Fruit fly (Drosophila melanogaster) whole organism, embryonic: ENCODE measurements around the gene Abca3.

Experiments used
- Asciz ChIP-seq: fragments of 200-800 bp; sonication (Bioruptor generic); optimal IDR thresholded peaks from 2 replicates; lab custom pipeline; 2017; ENCODE audit warnings: missing biosample characterization, mild to moderate bottlenecking, missing genetic modification characterization, missing genetic modification reagents
- Bdp1 ChIP-seq: fragments of 200-800 bp; sonication (Bioruptor generic); optimal IDR thresholded peaks from 3 replicates; lab custom pipeline; 2016; ENCODE audit warnings: missing biosample characterization, missing genetic modification characterization
- CG10321 ChIP-seq: fragments of 200-800 bp; sonication (Bioruptor generic); IDR thresholded peaks from 2 replicates; pipeline ENCODE4 v1.3.6; 2022; ENCODE audit warnings: missing biosample characterization, missing genetic modification characterization
- CG10654 ChIP-seq: fragments of 200-800 bp; sonication (Bioruptor generic); optimal IDR thresholded peaks from 2 replicates; lab custom pipeline; 2016; ENCODE audit warnings: missing biosample characterization, missing genetic modification characterization
- CG11723 ChIP-seq: fragments of 200-800 bp; sonication (Bioruptor generic); optimal IDR thresholded peaks from 2 replicates; lab custom pipeline; 2017; ENCODE audit warnings: missing biosample characterization, mild to moderate bottlenecking, missing genetic modification characterization
- CG12219 ChIP-seq: fragments of 200-800 bp; sonication (Bioruptor generic); optimal IDR thresholded peaks from 3 replicates; lab custom pipeline; 2018; ENCODE audit warnings: missing biosample characterization, mild to moderate bottlenecking, missing genetic modification characterization
- CG13287 ChIP-seq: fragments of 200-800 bp; sonication (Bioruptor generic); IDR thresholded peaks from 2 replicates; pipeline ENCODE4 v1.3.6; 2022; ENCODE audit warnings: missing biosample characterization, missing genetic modification characterization; ENCODE audit not compliant: partially characterized antibody
- CG13775 ChIP-seq: fragments of 200-800 bp; sonication (Bioruptor generic); optimal IDR thresholded peaks from 3 replicates; lab custom pipeline; 2017; ENCODE audit warnings: missing biosample characterization, mild to moderate bottlenecking, missing genetic modification characterization
- CG17829 ChIP-seq: fragments of 200-800 bp; optimal IDR thresholded peaks from 2 replicates; lab custom pipeline; 2019; ENCODE audit warnings: missing biosample characterization, mild to moderate bottlenecking, missing genetic modification characterization, moderate library complexity
- CG2712 ChIP-seq: fragments of 200-800 bp; optimal IDR thresholded peaks from 3 replicates; lab custom pipeline; 2019; ENCODE audit warnings: missing biosample characterization, mild to moderate bottlenecking, missing genetic modification characterization, moderate library complexity
- CG32767 ChIP-seq: fragments of 200-800 bp; sonication (Bioruptor generic); IDR thresholded peaks from 2 replicates; pipeline ENCODE4 v1.3.6; 2022; ENCODE audit warnings: missing biosample characterization, missing genetic modification characterization
- CG32772 ChIP-seq: fragments of 200-800 bp; sonication (Bioruptor generic); IDR thresholded peaks from 2 replicates; pipeline ENCODE4 v1.3.6; 2022; ENCODE audit warnings: missing biosample characterization, missing genetic modification characterization
- CG3838 ChIP-seq: fragments of 200-800 bp; sonication (Bioruptor generic); optimal IDR thresholded peaks from 3 replicates; lab custom pipeline; 2016; ENCODE audit warnings: missing biosample characterization, missing genetic modification characterization
- CG4617 ChIP-seq: fragments of 200-800 bp; sonication (Bioruptor generic); optimal IDR thresholded peaks from 3 replicates; lab custom pipeline; 2016; ENCODE audit warnings: missing biosample characterization, missing genetic modification characterization, borderline replicate concordance
- CG4820 ChIP-seq: fragments of 200-800 bp; sonication (Bioruptor generic); optimal IDR thresholded peaks from 3 replicates; lab custom pipeline; 2016; ENCODE audit warnings: missing biosample characterization, missing genetic modification characterization
- CG6175 ChIP-seq: fragments of 200-800 bp; sonication (Bioruptor generic); IDR thresholded peaks from 3 replicates; pipeline ENCODE4 v1.3.6; 2022; ENCODE audit warnings: missing biosample characterization, missing genetic modification characterization
- CG6254 ChIP-seq: fragments of 200-800 bp; sonication (Bioruptor generic); optimal IDR thresholded peaks from 3 replicates; lab custom pipeline; 2017; ENCODE audit warnings: mild to moderate bottlenecking, missing biosample characterization, missing genetic modification reagents, missing genetic modification characterization
- CG7372 ChIP-seq: fragments of 200-800 bp; sonication (Bioruptor generic); IDR thresholded peaks from 2 replicates; pipeline ENCODE4 v1.3.6; 2022; ENCODE audit warnings: missing biosample characterization, missing genetic modification characterization
- CG7556 ChIP-seq: fragments of 200-800 bp; sonication (Bioruptor generic); optimal IDR thresholded peaks from 2 replicates; lab custom pipeline; 2017; ENCODE audit warnings: missing biosample characterization, mild to moderate bottlenecking, missing genetic modification characterization
- CG7963 ChIP-seq: fragments of 200-800 bp; sonication (Bioruptor generic); IDR thresholded peaks from 3 replicates; pipeline ENCODE4 v1.3.6; 2022; ENCODE audit warnings: missing biosample characterization, missing genetic modification characterization; ENCODE audit not compliant: partially characterized antibody
- CG7987 ChIP-seq: fragments of 200-800 bp; sonication (Bioruptor generic); optimal IDR thresholded peaks from 2 replicates; lab custom pipeline; 2018; ENCODE audit warnings: missing biosample characterization, mild to moderate bottlenecking, missing genetic modification characterization, moderate library complexity
- CG8388 ChIP-seq: fragments of 200-800 bp; sonication (Bioruptor generic); optimal IDR thresholded peaks from 2 replicates; lab custom pipeline; 2019; ENCODE audit warnings: missing biosample characterization, mild to moderate bottlenecking, missing genetic modification characterization, moderate library complexity
- CTCF ChIP-seq: fragments of 200-800 bp; sonication (Bioruptor generic); optimal IDR thresholded peaks from 2 replicates; lab custom pipeline; 2017; ENCODE audit warnings: missing biosample characterization, mild to moderate bottlenecking, missing genetic modification characterization, moderate library complexity
- HmgD ChIP-seq: fragments of 200-800 bp; sonication (Bioruptor generic); optimal IDR thresholded peaks from 3 replicates; lab custom pipeline; 2016; ENCODE audit warnings: missing biosample characterization, missing genetic modification characterization
- Lhr ChIP-seq: fragments of 200-800 bp; sonication (Bioruptor generic); optimal IDR thresholded peaks from 3 replicates; lab custom pipeline; 2017; ENCODE audit warnings: mild to moderate bottlenecking, missing biosample characterization, missing genetic modification reagents, missing genetic modification characterization
- Meics ChIP-seq: fragments of 200-800 bp; sonication (Bioruptor generic); optimal IDR thresholded peaks from 2 replicates; lab custom pipeline; 2017; ENCODE audit warnings: missing biosample characterization, mild to moderate bottlenecking, missing genetic modification characterization
- Neu2 ChIP-seq: fragments of 200-800 bp; sonication (Bioruptor generic); optimal IDR thresholded peaks from 3 replicates; lab custom pipeline; 2016; ENCODE audit warnings: missing biosample characterization, missing genetic modification characterization, borderline replicate concordance
- Oli ChIP-seq: fragments of 200-800 bp; sonication (Bioruptor generic); optimal IDR thresholded peaks from 2 replicates; lab custom pipeline; 2018; ENCODE audit warnings: missing biosample characterization, mild to moderate bottlenecking, missing genetic modification characterization, moderate library complexity
- Poxn ChIP-seq: fragments of 200-800 bp; sonication (Bioruptor generic); IDR thresholded peaks from 2 replicates; pipeline ENCODE4 v1.3.6; 2022; ENCODE audit warnings: missing biosample characterization, missing genetic modification characterization
- Side ChIP-seq: fragments of 200-800 bp; sonication (Bioruptor generic); optimal IDR thresholded peaks from 2 replicates; lab custom pipeline; 2016; ENCODE audit warnings: missing biosample characterization, missing genetic modification characterization
- Taf1 ChIP-seq: fragments of 200-800 bp; sonication (Bioruptor generic); IDR thresholded peaks from 2 replicates; pipeline ENCODE4 v1.3.6; 2022; ENCODE audit warnings: missing biosample characterization, missing genetic modification characterization
- Tbp ChIP-seq: fragments of >200 bp; optimal IDR thresholded peaks from 2 replicates; lab custom pipeline; 2018; ENCODE audit warnings: missing biosample characterization, missing genetic modification characterization
- Vsx1 ChIP-seq: fragments of 200-800 bp; sonication (Bioruptor generic); optimal IDR thresholded peaks from 2 replicates; lab custom pipeline; 2017; ENCODE audit warnings: missing biosample characterization, mild to moderate bottlenecking, missing genetic modification characterization, missing genetic modification reagents
- chinmo ChIP-seq: fragments of 200-800 bp; sonication (Bioruptor generic); IDR thresholded peaks from 4 replicates; pipeline ENCODE4 v1.3.6; 2022; ENCODE audit warnings: missing biosample characterization, missing genetic modification characterization; ENCODE audit not compliant: partially characterized antibody
- chn ChIP-seq: fragments of 200-800 bp; sonication (Bioruptor generic); optimal IDR thresholded peaks from 2 replicates; lab custom pipeline; 2016; ENCODE audit warnings: missing biosample characterization, missing genetic modification characterization
- dimm ChIP-seq: fragments of 200-800 bp; sonication (Bioruptor generic); IDR thresholded peaks from 2 replicates; pipeline ENCODE4 v1.3.6; 2022; ENCODE audit warnings: missing biosample characterization, missing genetic modification characterization
- fru ChIP-seq: fragments of >200 bp; optimal IDR thresholded peaks from 2 replicates; lab custom pipeline; 2017
- hb ChIP-seq: fragments of 200-800 bp; sonication (Bioruptor generic); IDR thresholded peaks from 3 replicates; pipeline ENCODE4 v1.3.6; 2022; ENCODE audit warnings: missing biosample characterization, missing genetic modification characterization; ENCODE audit not compliant: partially characterized antibody
- hth ChIP-seq: fragments of >200 bp; optimal IDR thresholded peaks from 2 replicates; lab custom pipeline; 2017; ENCODE audit warnings: inconsistent platforms
- inv ChIP-seq: fragments of 200-800 bp; sonication (Bioruptor generic); IDR thresholded peaks from 2 replicates; pipeline ENCODE4 v1.3.6; 2022; ENCODE audit warnings: missing biosample characterization, missing genetic modification characterization; ENCODE audit not compliant: partially characterized antibody
- kah ChIP-seq: fragments of 200-800 bp; sonication (Bioruptor generic); optimal IDR thresholded peaks from 2 replicates; lab custom pipeline; 2018; ENCODE audit warnings: missing biosample characterization, mild to moderate bottlenecking, missing genetic modification characterization
- luna ChIP-seq: fragments of 200-800 bp; sonication (Bioruptor generic); optimal IDR thresholded peaks from 2 replicates; lab custom pipeline; 2016; ENCODE audit warnings: missing biosample characterization, missing genetic modification characterization
- oc ChIP-seq: fragments of 200-800 bp; sonication (Bioruptor generic); optimal IDR thresholded peaks from 2 replicates; lab custom pipeline; 2018; ENCODE audit warnings: missing biosample characterization, mild to moderate bottlenecking, missing genetic modification characterization, moderate library complexity
- org-1 ChIP-seq: fragments of 200-800 bp; sonication (Bioruptor generic); optimal IDR thresholded peaks from 2 replicates; lab custom pipeline; 2017; ENCODE audit warnings: missing biosample characterization, missing genetic modification characterization
- pan ChIP-seq, 4 experiments: fragments of >200 bp in 3 of 4; fragments of 200-800 bp in 1 of 4; sonication (Bioruptor generic) in 1 of 4; optimal IDR thresholded peaks in 3 of 4; IDR thresholded peaks in 1 of 4; 2 replicates each; pipeline versions ENCODE4 v1.3.6 to Lab custom; 2017 to 2022; ENCODE audit warnings: missing biosample characterization in 2 of 4, missing genetic modification characterization in 2 of 4, mixed read lengths in 1 of 4
- pum ChIP-seq: fragments of 200-800 bp; sonication (Bioruptor generic); optimal IDR thresholded peaks from 2 replicates; lab custom pipeline; 2016; ENCODE audit warnings: missing biosample characterization, missing genetic modification characterization
- ssp ChIP-seq: fragments of 200-800 bp; sonication (Bioruptor generic); IDR thresholded peaks from 2 replicates; pipeline ENCODE4 v1.3.6; 2022; ENCODE audit warnings: missing biosample characterization, missing genetic modification characterization
- usp ChIP-seq: fragments of >200 bp; optimal IDR thresholded peaks from 2 replicates; lab custom pipeline; 2017; ENCODE audit warnings: missing biosample characterization, missing genetic modification characterization
- zen2 ChIP-seq: fragments of 200-800 bp; sonication (Bioruptor generic); IDR thresholded peaks from 3 replicates; pipeline ENCODE4 v1.3.6; 2022; ENCODE audit warnings: missing biosample characterization, missing genetic modification characterization; ENCODE audit not compliant: partially characterized antibody
- zfh2 ChIP-seq: fragments of 200-800 bp; sonication (Bioruptor generic); optimal IDR thresholded peaks from 2 replicates; lab custom pipeline; 2016; ENCODE audit warnings: missing biosample characterization, missing genetic modification characterization

Abca3 gene

dm6 chrX:21306485-21307142 lies at the start of gene Abca3 (continued):
- peak; percentile 55 for TF ChIP-seq CG11723 (GFP tag; lab: Kevin White, UChicago)
- TF ChIP-seq oc (tag; lab: Kevin White, UChicago): peak; percentile 16
- TF ChIP-seq hb (GFP tag; lab: Robert Waterston, UW): no peak
- TF ChIP-seq Lhr (GFP tag; lab: Kevin White, UChicago): no peak
- TF ChIP-seq CG8388 (GFP tag; lab: Kevin White, UChicago): peak; percentile 54
- peak; percentile 12 for TF ChIP-seq CG4617
- TF ChIP-seq CG7963 (GFP tag; lab: Robert Waterston, UW): no peak
- peak; percentile 60 for TF ChIP-seq zfh2 (GFP tag; lab: Kevin White, UChicago)
- peak; percentile 4 for TF ChIP-seq CG10654 (GFP tag; lab: Kevin White, UChicago)
- TF ChIP-seq HmgD (GFP tag; lab: Kevin White, UChicago): peak; percentile 13
- TF ChIP-seq luna (GFP tag; lab: Kevin White, UChicago): no peak
- TF ChIP-seq CG7556 (GFP tag; lab: Kevin White, UChicago): peak; percentile 72
- TF ChIP-seq pan (optimal IDR thresholded peaks at IDR 0.05; lab: Kevin White, UChicago): no peak
- peak in 1 of 2 experiments; percentile 43 for TF ChIP-seq pan (GFP tag; optimal IDR thresholded peaks at IDR 0.05 in 1 of 2, IDR thresholded peaks at IDR 0.05 in 1 of 2)
- peak; percentile 34 for TF ChIP-seq CG13287
- no peak for TF ChIP-seq Asciz (GFP tag; lab: Kevin White, UChicago)
- no peak for TF ChIP-seq CG4820 (GFP tag; lab: Kevin White, UChicago)
- TF ChIP-seq chinmo (GFP tag; lab: Robert Waterston, UW): no peak
- peak; percentile 54 for TF ChIP-seq CG17829 (tag; lab: Kevin White, UChicago)
- TF ChIP-seq fru (lab: Kevin White, UChicago): no peak
- TF ChIP-seq org-1: peak; percentile 12
- no peak for TF ChIP-seq Tbp (GFP tag; lab: Kevin White, UChicago)
- TF ChIP-seq dimm (GFP tag; lab: Robert Waterston, UW): no peak
- peak; percentile 11 for TF ChIP-seq kah (GFP tag; lab: Kevin White, UChicago)
- no peak for TF ChIP-seq CG10321 (GFP tag; lab: Robert Waterston, UW)
- peak; percentile 14; the same call in 1 of the 2 replicates for TF ChIP-seq Poxn (GFP tag; lab: Robert Waterston, UW)
- no peak for TF ChIP-seq inv (GFP tag; lab: Robert Waterston, UW)
- peak; percentile 48 for TF ChIP-seq pum
- no peak for TF ChIP-seq hth (lab: Kevin White, UChicago)
- no peak for TF ChIP-seq CG7987 (GFP tag; lab: Kevin White, UChicago)
- TF ChIP-seq CG6175 (GFP tag; lab: Robert Waterston, UW): no peak
- peak; percentile 28 for TF ChIP-seq Oli (tag; lab: Kevin White, UChicago)
- TF ChIP-seq CG32767 (GFP tag; lab: Robert Waterston, UW): no peak; the same call in 1 of the 2 replicates
- TF ChIP-seq Meics: peak; percentile 77
- TF ChIP-seq ssp: no peak
- no peak for TF ChIP-seq CTCF (GFP tag; lab: Kevin White, UChicago)
- TF ChIP-seq CG7372 (GFP tag; lab: Robert Waterston, UW): peak; percentile 70
- TF ChIP-seq Vsx1 (GFP tag; lab: Kevin White, UChicago): peak; percentile 89
- peak; percentile 64 for TF ChIP-seq CG13775 (GFP tag; lab: Kevin White, UChicago)
- TF ChIP-seq CG12219: peak; percentile 48
- TF ChIP-seq CG6254 (GFP tag; lab: Kevin White, UChicago): peak; percentile 2
- TF ChIP-seq chn: no peak
- no peak for TF ChIP-seq zen2 (GFP tag; lab: Robert Waterston, UW)
- TF ChIP-seq CG3838 (GFP tag; lab: Kevin White, UChicago): peak; percentile 40
- no peak for TF ChIP-seq usp (GFP tag; lab: Kevin White, UChicago)
- TF ChIP-seq Side (GFP tag; lab: Kevin White, UChicago): peak; percentile 68
- no peak for TF ChIP-seq Bdp1 (GFP tag; lab: Kevin White, UChicago)
- TF ChIP-seq Neu2 (GFP tag; lab: Kevin White, UChicago): no peak
- 0 out of 2 replicates have a peak, but pooled peaks have one; percentile 19 for TF ChIP-seq Taf1 (GFP tag; lab: Robert Waterston, UW)
- peak; percentile 66 for TF ChIP-seq CG2712 (tag; lab: Kevin White, UChicago)
- no peak for TF ChIP-seq CG32772 (GFP tag; lab: Robert Waterston, UW)
